Fruit fly (Drosophila melanogaster) whole organism, embryonic: ENCODE results near the gene rngo.

ENCODE experiments used
- BtbVII ChIP-seq: fragments of 200-800 bp; sonication (Bioruptor generic); optimal IDR thresholded peaks from 3 replicates; lab custom pipeline; 2017; ENCODE audit warnings: missing biosample characterization, mild to moderate bottlenecking, missing genetic modification characterization
- CG10462 ChIP-seq: fragments of 200-800 bp; sonication (Bioruptor generic); optimal IDR thresholded peaks from 2 replicates; lab custom pipeline; 2016; ENCODE audit warnings: missing biosample characterization, missing genetic modification characterization
- CG10565 ChIP-seq: fragments of 200-800 bp; sonication (Bioruptor generic); optimal IDR thresholded peaks from 3 replicates; lab custom pipeline; 2016; ENCODE audit warnings: missing biosample characterization, mild to moderate bottlenecking, missing genetic modification characterization
- CG12219 ChIP-seq: fragments of 200-800 bp; sonication (Bioruptor generic); optimal IDR thresholded peaks from 3 replicates; lab custom pipeline; 2018; ENCODE audit warnings: missing biosample characterization, mild to moderate bottlenecking, missing genetic modification characterization
- CG12769 ChIP-seq: fragments of 200-800 bp; sonication (Bioruptor generic); optimal IDR thresholded peaks from 2 replicates; lab custom pipeline; 2019; ENCODE audit warnings: missing biosample characterization, mild to moderate bottlenecking, missing genetic modification characterization, moderate library complexity
- CG14050 ChIP-seq: fragments of 200-800 bp; sonication (Bioruptor generic); IDR thresholded peaks from 3 replicates; pipeline ENCODE4 v1.3.6; 2022; ENCODE audit warnings: missing biosample characterization, missing genetic modification characterization
- CG14710 ChIP-seq: fragments of 200-800 bp; sonication (Bioruptor generic); optimal IDR thresholded peaks from 3 replicates; lab custom pipeline; 2019; ENCODE audit warnings: missing biosample characterization, mild to moderate bottlenecking, missing genetic modification characterization, moderate library complexity
- CG15269 ChIP-seq: fragments of 200-800 bp; sonication (Bioruptor generic); optimal IDR thresholded peaks from 2 replicates; lab custom pipeline; 2018; ENCODE audit warnings: missing biosample characterization, mild to moderate bottlenecking, missing genetic modification characterization, moderate library complexity
- CG2712 ChIP-seq: fragments of 200-800 bp; optimal IDR thresholded peaks from 3 replicates; lab custom pipeline; 2019; ENCODE audit warnings: missing biosample characterization, mild to moderate bottlenecking, missing genetic modification characterization, moderate library complexity
- CG32532 ChIP-seq: fragments of 200-800 bp; sonication (Bioruptor generic); IDR thresholded peaks from 2 replicates; pipeline ENCODE4 v1.3.6; 2022; ENCODE audit warnings: missing biosample characterization, missing genetic modification characterization
- CG3847 ChIP-seq: fragments of 200-800 bp; sonication (Bioruptor generic); IDR thresholded peaks from 2 replicates; pipeline ENCODE4 v1.3.6; 2022; ENCODE audit warnings: missing biosample characterization, missing genetic modification characterization
- CG3995 ChIP-seq: fragments of 200-800 bp; sonication (Bioruptor generic); optimal IDR thresholded peaks from 3 replicates; lab custom pipeline; 2016; ENCODE audit warnings: missing biosample characterization, missing genetic modification characterization
- CG8290 ChIP-seq, 3 experiments: fragments of 200-800 bp; sonication (Bioruptor generic); optimal IDR thresholded peaks; 2 replicates each; lab custom pipeline; 2016 to 2019; ENCODE audit warnings: missing biosample characterization in 3 of 3, missing genetic modification characterization in 3 of 3, mild to moderate bottlenecking in 2 of 3, moderate library complexity in 1 of 3
- CG9437 ChIP-seq: fragments of 200-800 bp; sonication (Bioruptor generic); optimal IDR thresholded peaks from 2 replicates; lab custom pipeline; 2018; ENCODE audit warnings: missing biosample characterization, mild to moderate bottlenecking, missing genetic modification characterization
- CG9727 ChIP-seq: fragments of 200-800 bp; sonication (Bioruptor generic); optimal IDR thresholded peaks from 3 replicates; lab custom pipeline; 2017; ENCODE audit warnings: missing biosample characterization, mild to moderate bottlenecking, missing genetic modification characterization
- CrebB ChIP-seq: fragments of 200-800 bp; sonication (Bioruptor generic); optimal IDR thresholded peaks from 3 replicates; lab custom pipeline; 2018; ENCODE audit warnings: missing biosample characterization, mild to moderate bottlenecking, missing genetic modification characterization
- D ChIP-seq, 2 experiments: fragments of 200-800 bp in 1 of 2; fragments of >200 bp in 1 of 2; sonication (Bioruptor generic) in 1 of 2; optimal IDR thresholded peaks; 2 replicates in 1 of 2; 3 replicates in 1 of 2; lab custom pipeline; 2017; ENCODE audit warnings: mild to moderate bottlenecking in 1 of 2, missing biosample characterization in 1 of 2, missing genetic modification characterization in 1 of 2, missing genetic modification reagents in 1 of 2
- Dbx ChIP-seq: fragments of 200-800 bp; sonication (Bioruptor generic); IDR thresholded peaks from 3 replicates; pipeline ENCODE4 v1.3.6; 2022; ENCODE audit warnings: missing biosample characterization, missing genetic modification characterization
- Eip74EF ChIP-seq, 2 experiments: fragments of 200-800 bp in 1 of 2; fragments of >200 bp in 1 of 2; sonication (Bioruptor generic) in 1 of 2; optimal IDR thresholded peaks; 2 replicates each; lab custom pipeline; 2017 to 2019; ENCODE audit warnings: missing biosample characterization in 2 of 2, missing genetic modification characterization in 2 of 2, mild to moderate bottlenecking in 1 of 2, moderate library complexity in 1 of 2
- H2.0 ChIP-seq: fragments of 200-800 bp; sonication (Bioruptor generic); IDR thresholded peaks from 2 replicates; pipeline ENCODE4 v1.3.6; 2022; ENCODE audit warnings: missing biosample characterization, missing genetic modification characterization
- HLH4C ChIP-seq: fragments of 200-800 bp; sonication (Bioruptor generic); IDR thresholded peaks from 3 replicates; pipeline ENCODE4 v1.3.6; 2022; ENCODE audit warnings: missing biosample characterization, missing genetic modification characterization; ENCODE audit not compliant: partially characterized antibody
- Hr78 ChIP-seq, 2 experiments: fragments of 200-800 bp in 1 of 2; fragments of >200 bp in 1 of 2; sonication (Bioruptor generic) in 1 of 2; optimal IDR thresholded peaks; 2 replicates each; lab custom pipeline; 2017 to 2019; ENCODE audit warnings: missing biosample characterization in 2 of 2, missing genetic modification characterization in 2 of 2, mild to moderate bottlenecking in 1 of 2, moderate library complexity in 1 of 2
- Jarid2 ChIP-seq: fragments of 200-800 bp; sonication (Bioruptor generic); optimal IDR thresholded peaks from 3 replicates; lab custom pipeline; 2017; ENCODE audit warnings: mild to moderate bottlenecking, missing biosample characterization, missing genetic modification reagents, missing genetic modification characterization
- MTF-1 ChIP-seq: fragments of 200-800 bp; sonication (Bioruptor generic); optimal IDR thresholded peaks from 2 replicates; lab custom pipeline; 2018; ENCODE audit warnings: missing biosample characterization, mild to moderate bottlenecking, missing genetic modification characterization, borderline replicate concordance
- NK7.1 ChIP-seq: fragments of 200-800 bp; sonication (Bioruptor generic); optimal IDR thresholded peaks from 3 replicates; lab custom pipeline; 2016; ENCODE audit warnings: missing biosample characterization, missing genetic modification characterization
- Poxn ChIP-seq: fragments of 200-800 bp; sonication (Bioruptor generic); IDR thresholded peaks from 2 replicates; pipeline ENCODE4 v1.3.6; 2022; ENCODE audit warnings: missing biosample characterization, missing genetic modification characterization
- Sox100B ChIP-seq: fragments of 200-800 bp; sonication (Bioruptor generic); optimal IDR thresholded peaks from 3 replicates; lab custom pipeline; 2018; ENCODE audit warnings: missing biosample characterization, mild to moderate bottlenecking, missing genetic modification characterization
- TFAM ChIP-seq: fragments of 200-800 bp; sonication (Bioruptor generic); optimal IDR thresholded peaks from 2 replicates; lab custom pipeline; 2017; ENCODE audit warnings: missing biosample characterization, missing genetic modification characterization, inconsistent platforms
- Vsx1 ChIP-seq: fragments of 200-800 bp; sonication (Bioruptor generic); optimal IDR thresholded peaks from 2 replicates; lab custom pipeline; 2017; ENCODE audit warnings: missing biosample characterization, mild to moderate bottlenecking, missing genetic modification characterization, missing genetic modification reagents
- ato ChIP-seq: fragments of 200-800 bp; sonication (Bioruptor generic); IDR thresholded peaks from 2 replicates; pipeline ENCODE4 v1.3.6; 2022; ENCODE audit warnings: missing biosample characterization, missing genetic modification characterization; ENCODE audit not compliant: partially characterized antibody
- chinmo ChIP-seq: fragments of 200-800 bp; sonication (Bioruptor generic); IDR thresholded peaks from 4 replicates; pipeline ENCODE4 v1.3.6; 2022; ENCODE audit warnings: missing biosample characterization, missing genetic modification characterization; ENCODE audit not compliant: partially characterized antibody
- chm ChIP-seq: fragments of 200-800 bp; sonication (Bioruptor generic); IDR thresholded peaks from 2 replicates; pipeline ENCODE4 v1.3.6; 2022; ENCODE audit warnings: missing biosample characterization, missing genetic modification characterization
- dpn ChIP-seq, 2 experiments: fragments of 200-800 bp; sonication (Bioruptor generic); optimal IDR thresholded peaks; 3 replicates each; lab custom pipeline; 2016; ENCODE audit warnings: missing biosample characterization in 2 of 2, missing genetic modification characterization in 2 of 2
- eve ChIP-seq, 2 experiments: fragments of >200 bp; optimal IDR thresholded peaks; 2 replicates each; lab custom pipeline; 2017; ENCODE audit warnings: missing biosample characterization in 2 of 2, missing genetic modification characterization in 2 of 2
- gt ChIP-seq: fragments of 200-800 bp; sonication (Bioruptor generic); IDR thresholded peaks from 2 replicates; pipeline ENCODE4 v1.3.6; 2022; ENCODE audit warnings: missing biosample characterization, missing genetic modification characterization
- her ChIP-seq: fragments of 200-800 bp; sonication (Bioruptor generic); optimal IDR thresholded peaks from 2 replicates; lab custom pipeline; 2016; ENCODE audit warnings: missing biosample characterization, missing genetic modification characterization
- kah ChIP-seq: fragments of 200-800 bp; sonication (Bioruptor generic); optimal IDR thresholded peaks from 2 replicates; lab custom pipeline; 2018; ENCODE audit warnings: missing biosample characterization, mild to moderate bottlenecking, missing genetic modification characterization
- lilli ChIP-seq: fragments of 200-800 bp; sonication (Bioruptor generic); optimal IDR thresholded peaks from 3 replicates; lab custom pipeline; 2016; ENCODE audit warnings: missing biosample characterization, missing genetic modification characterization
- otp ChIP-seq: fragments of 200-800 bp; sonication (Bioruptor generic); IDR thresholded peaks from 3 replicates; pipeline ENCODE4, ENCODE4 v1.3.6; 2022; ENCODE audit warnings: missing biosample characterization, missing genetic modification characterization
- pita ChIP-seq: fragments of 200-800 bp; sonication (Bioruptor generic); optimal IDR thresholded peaks from 2 replicates; lab custom pipeline; 2017; ENCODE audit warnings: missing biosample characterization, mild to moderate bottlenecking, missing genetic modification characterization
- stc ChIP-seq: fragments of 200-800 bp; sonication (Bioruptor generic); IDR thresholded peaks from 2 replicates; pipeline ENCODE4 v1.3.6; 2022; ENCODE audit warnings: missing biosample characterization, missing genetic modification characterization
- tap ChIP-seq: fragments of 200-800 bp; optimal IDR thresholded peaks from 3 replicates; lab custom pipeline; 2019; ENCODE audit warnings: missing biosample characterization, mild to moderate bottlenecking, missing genetic modification characterization, moderate library complexity
- tup ChIP-seq: fragments of 200-800 bp; sonication (Bioruptor generic); optimal IDR thresholded peaks from 2 replicates; lab custom pipeline; 2016; ENCODE audit warnings: missing biosample characterization, mild to moderate bottlenecking, missing genetic modification characterization, moderate library complexity
- unc-4 ChIP-seq: fragments of 200-800 bp; sonication (Bioruptor generic); IDR thresholded peaks from 2 replicates; pipeline ENCODE4 v1.3.6; 2022; ENCODE audit warnings: missing biosample characterization, missing genetic modification characterization; ENCODE audit not compliant: partially characterized antibody
- vvl ChIP-seq: fragments of 200-800 bp; sonication (Bioruptor generic); IDR thresholded peaks from 2 replicates; pipeline ENCODE4 v1.3.6; 2022; ENCODE audit warnings: missing biosample characterization, missing genetic modification characterization
- wek ChIP-seq: fragments of 200-800 bp; sonication (Bioruptor generic); optimal IDR thresholded peaks from 3 replicates; lab custom pipeline; 2018; ENCODE audit warnings: missing biosample characterization, mild to moderate bottlenecking, missing genetic modification characterization, moderate library complexity

Gene rngo

dm6 chrX:16414451-16415368 is 26.5 kb upstream of the rngo start, which contains the start of gene Traf-like (continued):
- TF ChIP-seq TFAM (GFP tag; lab: Kevin White, UChicago) (no peak), dpn (GFP tag; optimal IDR thresholded peaks at IDR 0.05; lab: Kevin White, UChicago) (no peak), tup (GFP tag; lab: Kevin White, UChicago) (no peak), CG10462 (GFP tag; lab: Kevin White, UChicago) (no peak), kah (GFP tag; lab: Kevin White, UChicago) (no peak), CG3995 (GFP tag; lab: Kevin White, UChicago) (no peak), wek (no peak), pita (GFP tag; lab: Kevin White, UChicago) (no peak), chm (GFP tag; lab: Robert Waterston, UW) (no peak), CG12769 (tag; lab: Kevin White, UChicago) (no peak), CG2712 (tag; lab: Kevin White, UChicago) (peak; percentile 8), CG3847 (GFP tag; lab: Robert Waterston, UW) (no peak), unc-4 (GFP tag; lab: Robert Waterston, UW) (no peak), vvl (GFP tag; lab: Robert Waterston, UW) (peak; percentile 24; the same call in 1 of the 2 replicates), CG8290 (GFP tag; optimal IDR thresholded peaks at IDR 0.05; lab: Kevin White, UChicago) (no peak), CG8290 (tag; optimal IDR thresholded peaks at IDR 0.05; lab: Kevin White, UChicago) (no peak), gt (no peak), Jarid2 (no peak), her (GFP tag; lab: Kevin White, UChicago) (no peak), Dbx (GFP tag; lab: Robert Waterston, UW) (no peak), chinmo (GFP tag; lab: Robert Waterston, UW) (0 out of 4 replicates have a peak, but pooled peaks have one; percentile 26), CG10565 (GFP tag; lab: Kevin White, UChicago) (no peak), CG9437 (no peak), stc (0 out of 2 replicates have a peak, but pooled peaks have one; percentile 28), Hr78 (GFP tag; optimal IDR thresholded peaks at IDR 0.05; lab: Kevin White, UChicago) (no peak), otp (GFP tag; lab: Robert Waterston, UW) (no peak), MTF-1 (GFP tag; lab: Kevin White, UChicago) (no peak), CrebB (tag; lab: Kevin White, UChicago) (no peak), lilli (GFP tag; lab: Kevin White, UChicago) (no peak), CG15269 (peak; percentile 23), Poxn (GFP tag; lab: Robert Waterston, UW) (no peak), CG9727 (GFP tag; lab: Kevin White, UChicago) (no peak), BtbVII (GFP tag; lab: Kevin White, UChicago) (no peak), CG14050 (no peak), NK7.1 (GFP tag; lab: Kevin White, UChicago) (no peak), tap (peak; percentile 27), CG14710 (tag; lab: Kevin White, UChicago) (no peak), HLH4C (no peak), CG12219 (GFP tag; lab: Kevin White, UChicago) (no peak), eve (GFP tag; optimal IDR thresholded peaks at IDR 0.05; lab: Kevin White, UChicago) (no peak), H2.0 (GFP tag; lab: Robert Waterston, UW) (no peak), Sox100B (GFP tag; lab: Kevin White, UChicago) (peak; percentile 2), CG32532 (peak; percentile 37; the same call in 1 of the 2 replicates), Eip74EF (GFP tag; optimal IDR thresholded peaks at IDR 0.05; lab: Kevin White, UChicago) (no peak), D (optimal IDR thresholded peaks at IDR 0.05; lab: Kevin White, UChicago) (no peak), D (GFP tag; optimal IDR thresholded peaks at IDR 0.05; lab: Kevin White, UChicago) (no peak), Vsx1 (GFP tag; lab: Kevin White, UChicago) (no peak), ato (GFP tag; lab: Robert Waterston, UW) (no peak)
